Fruit fly (Drosophila melanogaster): ENCODE measurements around the gene spri.

The spri gene

DNA sequence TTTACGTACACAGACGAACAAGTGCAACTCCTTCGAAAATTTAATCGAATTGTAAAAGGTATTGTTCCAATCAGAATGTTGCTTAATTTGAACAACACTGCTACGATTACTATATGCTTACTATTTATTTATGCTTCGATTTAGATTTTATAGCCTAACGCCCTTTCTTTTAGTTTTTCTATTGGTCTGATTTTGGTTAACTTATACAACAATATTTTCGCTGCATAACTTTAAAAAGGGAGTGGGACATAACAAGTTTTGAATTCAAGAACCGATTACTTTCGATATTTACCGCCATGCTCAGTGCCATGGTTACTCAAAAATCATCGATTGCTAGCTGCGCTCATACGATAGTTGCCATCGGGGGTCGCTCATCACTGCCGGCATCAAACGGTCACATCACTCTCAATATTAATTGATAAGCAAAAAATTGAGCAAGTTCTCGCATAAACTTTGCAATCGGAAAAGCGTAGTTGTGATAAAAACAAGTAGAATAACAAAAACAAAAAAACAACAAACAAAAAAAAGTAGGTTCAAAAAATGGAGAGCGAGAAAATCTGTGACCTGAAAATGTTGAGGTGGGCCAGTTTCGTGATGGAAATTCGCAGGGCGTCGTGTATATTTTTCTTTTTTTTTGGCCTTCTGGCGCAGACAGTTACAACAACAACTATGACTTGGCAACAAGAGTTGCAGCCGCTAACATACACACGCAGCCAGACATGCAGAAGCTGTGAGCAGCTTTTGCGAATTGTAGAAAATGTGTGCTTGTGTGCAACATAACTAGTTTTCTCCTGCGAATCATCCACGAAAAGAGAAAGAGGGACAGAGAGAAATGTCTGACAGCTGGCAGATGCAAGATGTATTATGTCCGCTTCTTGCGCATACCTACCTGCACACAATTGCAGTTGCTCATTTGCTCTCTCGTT lies 106.5 kb downstream of the spri start, which contains the start of the genes CG2887 and PPP4R2r (continued):
- TF ChIP-seq Side (GFP tag; optimal IDR thresholded peaks at IDR 0.05) (no peak), CG12659 (GFP tag; optimal IDR thresholded peaks at IDR 0.05) (peak; percentile 59), CG8290 (GFP tag; optimal IDR thresholded peaks at IDR 0.05) (no peak), CG8290 (tag; optimal IDR thresholded peaks at IDR 0.05) (peak in 1 of 2 experiments; percentile 61), CG7928 (GFP tag; optimal IDR thresholded peaks at IDR 0.05) (no peak), H15 (GFP tag; IDR thresholded peaks at IDR 0.05) (no peak), zen2 (GFP tag; IDR thresholded peaks at IDR 0.05; ENCODE audit: partially characterized antibody) (peak; percentile 92), Dbx (GFP tag; IDR thresholded peaks at IDR 0.05) (no peak), Sox102F (GFP tag; optimal IDR thresholded peaks at IDR 0.05) (no peak), Oli (tag; optimal IDR thresholded peaks at IDR 0.05) (no peak), gsb-n (tag; optimal IDR thresholded peaks at IDR 0.05) (no peak), Max (GFP tag; optimal IDR thresholded peaks at IDR 0.05) (no peak), CG18262 (tag; optimal IDR thresholded peaks at IDR 0.05) (no peak), gfzf (GFP tag; optimal IDR thresholded peaks at IDR 0.05) (peak; percentile 54), CG17568 (GFP tag; optimal IDR thresholded peaks at IDR 0.05) (no peak), CG7271 (tag; optimal IDR thresholded peaks at IDR 0.05) (no peak), Dad (GFP tag; optimal IDR thresholded peaks at IDR 0.05) (peak; percentile 2), klu (GFP tag; IDR thresholded peaks at IDR 0.05) (no peak), Nf-YB (GFP tag; optimal IDR thresholded peaks at IDR 0.05) (no peak), Dip3 (GFP tag; optimal IDR thresholded peaks at IDR 0.05) (no peak), CG30431 (GFP tag; optimal IDR thresholded peaks at IDR 0.05) (no peak), crp (GFP tag; optimal IDR thresholded peaks at IDR 0.05) (peak in 1 of 2 experiments; percentile 22), Lhr (GFP tag; optimal IDR thresholded peaks at IDR 0.05) (no peak), CG12391 (tag; optimal IDR thresholded peaks at IDR 0.05) (peak; percentile 14), exex (tag; optimal IDR thresholded peaks at IDR 0.05) (peak; percentile 29), CG18764 (GFP tag; optimal IDR thresholded peaks at IDR 0.05) (no peak), ftz-f1 (GFP tag; optimal IDR thresholded peaks at IDR 0.05) (peak; percentile 28), CHES-1-like (GFP tag; optimal IDR thresholded peaks at IDR 0.05) (peak; percentile 66), CG9727 (GFP tag; optimal IDR thresholded peaks at IDR 0.05) (peak; percentile 19), Six4 (GFP tag; optimal IDR thresholded peaks at IDR 0.05) (no peak), Sin3A (optimal IDR thresholded peaks at IDR 0.05) (peak; percentile 44), phol (tag; optimal IDR thresholded peaks at IDR 0.05) (peak; percentile 35), ac (GFP tag; optimal IDR thresholded peaks at IDR 0.05) (no peak), lab (GFP tag; optimal IDR thresholded peaks at IDR 0.05) (peak; percentile 17), gce (GFP tag; IDR thresholded peaks at IDR 0.05) (no peak), CG4617 (GFP tag; optimal IDR thresholded peaks at IDR 0.05; ENCODE audit: borderline replicate concordance) (peak; percentile 37), vvl (GFP tag; IDR thresholded peaks at IDR 0.05) (peak; percentile 51), CG2129 (GFP tag; IDR thresholded peaks at IDR 0.05; ENCODE audit: partially characterized antibody) (peak; percentile 49), MTF-1 (GFP tag; optimal IDR thresholded peaks at IDR 0.05; ENCODE audit: borderline replicate concordance) (no peak), tup (GFP tag; optimal IDR thresholded peaks at IDR 0.05) (no peak), HmgD (GFP tag; optimal IDR thresholded peaks at IDR 0.05) (no peak), wdn (GFP tag; IDR thresholded peaks at IDR 0.05) (no peak), CG10267 (tag; optimal IDR thresholded peaks at IDR 0.05) (peak; percentile 66), row (GFP tag; IDR thresholded peaks at IDR 0.05) (peak; percentile 44; the same call in 1 of the 3 replicates), sisA (GFP tag; IDR thresholded peaks at IDR 0.05) (no peak), Rx (GFP tag; IDR thresholded peaks at IDR 0.05) (no peak), Dp (GFP tag; optimal IDR thresholded peaks at IDR 0.05) (peak; percentile 96), CG9932 (GFP tag; IDR thresholded peaks at IDR 0.05) (peak; percentile 38; the same call in 1 of the 2 replicates), CG4854 (GFP tag; optimal IDR thresholded peaks at IDR 0.05) (no peak)

Measured in whole organism, embryonic.